Fruit fly (Drosophila melanogaster) whole organism, wandering third instar larva: ENCODE results near the gene Nrg.

ENCODE experiments used
- Abd-B ChIP-seq: fragments of >200 bp; optimal IDR thresholded peaks from 2 replicates; lab custom pipeline; 2017; ENCODE audit warnings: missing biosample characterization, missing genetic modification characterization
- CG32264 ChIP-seq: fragments of 200-800 bp; sonication (Bioruptor generic); optimal IDR thresholded peaks from 2 replicates; lab custom pipeline; 2016; ENCODE audit warnings: missing biosample characterization, missing genetic modification characterization
- CG9705 ChIP-seq: fragments of 200-800 bp; sonication (Bioruptor generic); optimal IDR thresholded peaks from 2 replicates; lab custom pipeline; 2018; ENCODE audit warnings: missing biosample characterization, mild to moderate bottlenecking, missing genetic modification characterization
- CrebA ChIP-seq: fragments of 200-800 bp; sonication (Bioruptor generic); optimal IDR thresholded peaks from 2 replicates; lab custom pipeline; 2016; ENCODE audit warnings: missing biosample characterization, mild to moderate bottlenecking, missing genetic modification characterization, borderline replicate concordance
- Dfd ChIP-seq: fragments of >200 bp; optimal IDR thresholded peaks from 2 replicates; lab custom pipeline; 2017; ENCODE audit warnings: missing biosample characterization, missing genetic modification characterization
- Dif ChIP-seq: fragments of 200-275, 200-300 bp; sonication (Bioruptor generic); optimal IDR thresholded peaks from 2 replicates; lab custom pipeline; 2018; ENCODE audit warnings: missing biosample characterization, missing genetic modification characterization; ENCODE audit not compliant: partially characterized antibody
- HLH106 ChIP-seq: fragments of 200-800 bp; optimal IDR thresholded peaks from 3 replicates; lab custom pipeline; 2019; ENCODE audit warnings: missing biosample characterization, mild to moderate bottlenecking, missing genetic modification characterization, moderate library complexity
- Hnf4 ChIP-seq: fragments of 200-800 bp; sonication (Bioruptor generic); optimal IDR thresholded peaks from 2 replicates; lab custom pipeline; 2016; ENCODE audit warnings: missing biosample characterization, mild to moderate bottlenecking, missing genetic modification characterization
- Hr78 ChIP-seq: fragments of >200 bp; optimal IDR thresholded peaks from 2 replicates; lab custom pipeline; 2017; ENCODE audit warnings: missing biosample characterization, missing genetic modification characterization
- Hr83 ChIP-seq: fragments of 200-300 bp; sonication (Bioruptor generic); optimal IDR thresholded peaks from 2 replicates; lab custom pipeline; 2016; ENCODE audit warnings: missing biosample characterization, mild to moderate bottlenecking, missing genetic modification characterization, moderate library complexity; ENCODE audit not compliant: poor library complexity, severe bottlenecking
- Mio ChIP-seq: sonication (Bioruptor generic); optimal IDR thresholded peaks from 2 replicates; lab custom pipeline; 2016; ENCODE audit warnings: missing biosample characterization, missing genetic modification characterization
- N ChIP-seq: fragments of >200 bp; optimal IDR thresholded peaks from 2 replicates; lab custom pipeline; 2018; ENCODE audit warnings: missing biosample characterization, missing external identifiers, missing genetic modification characterization
- OdsH ChIP-seq: fragments of 200-800 bp; sonication (Bioruptor generic); optimal IDR thresholded peaks from 2 replicates; lab custom pipeline; 2016; ENCODE audit warnings: missing biosample characterization, mild to moderate bottlenecking, missing genetic modification characterization
- Rel ChIP-seq, 2 experiments: fragments of 200-800 bp; sonication (Bioruptor generic) in 1 of 2; optimal IDR thresholded peaks; 2 replicates in 1 of 2; 3 replicates in 1 of 2; lab custom pipeline; 2016 to 2019; ENCODE audit warnings: mild to moderate bottlenecking in 2 of 2, missing biosample characterization in 2 of 2, missing genetic modification characterization in 2 of 2, moderate library complexity in 1 of 2
- Sp1 ChIP-seq: fragments of 200-800 bp; sonication (Bioruptor generic); optimal IDR thresholded peaks from 3 replicates; lab custom pipeline; 2019; ENCODE audit warnings: missing biosample characterization, mild to moderate bottlenecking, missing genetic modification characterization, moderate library complexity
- Vsx2 ChIP-seq: fragments of 200-300, 225-300 bp; sonication (Bioruptor generic); optimal IDR thresholded peaks from 2 replicates; lab custom pipeline; 2018; ENCODE audit warnings: missing biosample characterization, missing genetic modification characterization; ENCODE audit not compliant: partially characterized antibody
- br ChIP-seq: fragments of 200-800 bp; sonication (Bioruptor generic); optimal IDR thresholded peaks from 2 replicates; lab custom pipeline; 2016; ENCODE audit warnings: missing biosample characterization, missing genetic modification characterization
- brk ChIP-seq: fragments of 200-800 bp; sonication (Bioruptor generic); optimal IDR thresholded peaks from 2 replicates; lab custom pipeline; 2016; ENCODE audit warnings: missing biosample characterization, mild to moderate bottlenecking, missing genetic modification characterization
- dl ChIP-seq, 2 experiments: fragments of 175-275, 200-275 bp in 1 of 2; fragments of 200-275 bp in 1 of 2; sonication (Bioruptor generic); optimal IDR thresholded peaks; lab custom pipeline; 2018; ENCODE audit warnings: mild to moderate bottlenecking in 2 of 2, missing biosample characterization in 2 of 2, missing genetic modification characterization in 2 of 2, moderate library complexity in 2 of 2; ENCODE audit not compliant: partially characterized antibody in 2 of 2, insufficient read depth in 1 of 2
- dmrt93B ChIP-seq: fragments of 200-800 bp; sonication (Bioruptor generic); optimal IDR thresholded peaks from 2 replicates; lab custom pipeline; 2018; ENCODE audit warnings: missing biosample characterization, mild to moderate bottlenecking, missing genetic modification characterization
- dsf ChIP-seq: sonication (Bioruptor generic); optimal IDR thresholded peaks from 2 replicates; lab custom pipeline; 2016; ENCODE audit warnings: missing biosample characterization, missing genetic modification characterization, borderline replicate concordance
- ey ChIP-seq: fragments of 200-800 bp; sonication (Bioruptor generic); optimal IDR thresholded peaks from 2 replicates; lab custom pipeline; 2016; ENCODE audit warnings: missing biosample characterization, missing genetic modification characterization
- foxo ChIP-seq, 2 experiments: fragments of 200-800 bp; sonication (Bioruptor generic); optimal IDR thresholded peaks; 2 replicates in 1 of 2; 3 replicates in 1 of 2; lab custom pipeline; 2016 to 2017; ENCODE audit warnings: missing biosample characterization in 2 of 2, missing genetic modification characterization in 2 of 2
- fru ChIP-seq: fragments of 200-800 bp; sonication (Bioruptor generic); optimal IDR thresholded peaks from 3 replicates; lab custom pipeline; 2016; ENCODE audit warnings: missing biosample characterization, mild to moderate bottlenecking, missing genetic modification characterization
- h ChIP-seq: fragments of 200-800 bp; sonication (Bioruptor generic); optimal IDR thresholded peaks from 3 replicates; lab custom pipeline; 2016; ENCODE audit warnings: missing biosample characterization, mild to moderate bottlenecking, missing genetic modification characterization
- pan ChIP-seq: fragments of >200 bp; optimal IDR thresholded peaks from 2 replicates; lab custom pipeline; 2017
- rgr ChIP-seq: fragments of 200-800 bp; sonication (Bioruptor generic); optimal IDR thresholded peaks from 3 replicates; lab custom pipeline; 2016; ENCODE audit warnings: missing biosample characterization, mild to moderate bottlenecking, missing genetic modification characterization
- sage ChIP-seq: fragments of 200-800 bp; sonication (Bioruptor generic); optimal IDR thresholded peaks from 2 replicates; lab custom pipeline; 2016; ENCODE audit warnings: missing biosample characterization, mild to moderate bottlenecking, missing genetic modification characterization
- sv ChIP-seq: fragments of 200-800 bp; sonication (Bioruptor generic); optimal IDR thresholded peaks from 3 replicates; lab custom pipeline; 2016; ENCODE audit warnings: missing biosample characterization, missing genetic modification characterization
- usp ChIP-seq: fragments of >200 bp; optimal IDR thresholded peaks from 2 replicates; lab custom pipeline; 2017; ENCODE audit warnings: missing biosample characterization, missing genetic modification characterization
- woc ChIP-seq: sonication (Bioruptor generic); optimal IDR thresholded peaks from 2 replicates; lab custom pipeline; 2016; ENCODE audit warnings: missing biosample characterization, mild to moderate bottlenecking, missing genetic modification characterization

Nrg gene

dm6 chrX:8489048-8489447 lies 28.1 kb upstream of the Nrg start, which contains the start of gene CG33181:
TSS of gene CG33181 (plus strand) at chrX:8489348.
- no peak for TF ChIP-seq pan (lab: Kevin White, UChicago)
- no peak for TF ChIP-seq br (GFP tag; lab: Kevin White, UChicago)
- no peak for TF ChIP-seq Hr78
- no peak for TF ChIP-seq OdsH
- no peak for TF ChIP-seq sv (GFP tag; lab: Kevin White, UChicago)
- TF ChIP-seq Abd-B (GFP tag; lab: Kevin White, UChicago): no peak
- no peak for TF ChIP-seq N (GFP tag; lab: Kevin White, UChicago)
- TF ChIP-seq brk (GFP tag; lab: Kevin White, UChicago): no peak
- TF ChIP-seq CrebA (GFP tag; lab: Kevin White, UChicago): no peak

dm6 chrX:8489485-8489970 lies 27.6 kb upstream of the Nrg start, which contains the start of gene otu:
TSS of gene otu (minus strand) at chrX:8489535.
- TF ChIP-seq CG9705 (no peak), sv (GFP tag; lab: Kevin White, UChicago) (no peak), Vsx2 (no peak), dmrt93B (GFP tag; lab: Kevin White, UChicago) (no peak), fru (GFP tag; lab: Kevin White, UChicago) (no peak), br (GFP tag; lab: Kevin White, UChicago) (no peak), Rel (GFP tag; optimal IDR thresholded peaks at IDR 0.05; lab: Kevin White, UChicago) (no peak), Rel (tag; optimal IDR thresholded peaks at IDR 0.05; lab: Kevin White, UChicago) (no peak), rgr (GFP tag; lab: Kevin White, UChicago) (no peak), Hr78 (no peak), dsf (GFP tag; lab: Kevin White, UChicago) (no peak), HLH106 (no peak), CG32264 (GFP tag; lab: Kevin White, UChicago) (no peak), h (GFP tag; lab: Kevin White, UChicago) (no peak), Dif (GFP tag; lab: Kevin White, UChicago) (no peak), usp (GFP tag; lab: Kevin White, UChicago) (no peak)
- TF ChIP-seq, all 38 proteins: peak for 0

dm6 chrX:8490291-8490975 lies 26.7 kb upstream of the Nrg start:
- no peak for TF ChIP-seq fru (GFP tag; lab: Kevin White, UChicago)
- TF ChIP-seq Mio: no peak
- TF ChIP-seq Hnf4 (GFP tag; lab: Kevin White, UChicago): no peak
- no peak for TF ChIP-seq Vsx2
- no peak for TF ChIP-seq pan (lab: Kevin White, UChicago)
- TF ChIP-seq Rel (GFP tag; optimal IDR thresholded peaks at IDR 0.05; lab: Kevin White, UChicago): no peak
- no peak for TF ChIP-seq Rel (tag; optimal IDR thresholded peaks at IDR 0.05; lab: Kevin White, UChicago)
- TF ChIP-seq Hr83: no peak
- no peak for TF ChIP-seq sage (GFP tag; lab: Kevin White, UChicago)
- no peak for TF ChIP-seq dl (GFP tag; optimal IDR thresholded peaks at IDR 0.05; lab: Kevin White, UChicago; ENCODE audit: insufficient read depth in 1 of 2, partially characterized antibody in 2 of 2)
- no peak for TF ChIP-seq Abd-B (GFP tag; lab: Kevin White, UChicago)
- no peak for TF ChIP-seq Dfd
- TF ChIP-seq usp (GFP tag; lab: Kevin White, UChicago): no peak
- TF ChIP-seq br (GFP tag; lab: Kevin White, UChicago): no peak
- TF ChIP-seq ey (GFP tag; lab: Kevin White, UChicago): no peak
- TF ChIP-seq Sp1 (GFP tag; lab: Kevin White, UChicago): no peak
- TF ChIP-seq dsf (GFP tag; lab: Kevin White, UChicago): no peak
- TF ChIP-seq woc (GFP tag; lab: Kevin White, UChicago): no peak
- TF ChIP-seq Dif (GFP tag; lab: Kevin White, UChicago): no peak

dm6 chrX:8490976-8491345 lies 26.2 kb upstream of the Nrg start:
- TF ChIP-seq rgr (GFP tag; lab: Kevin White, UChicago) (peak; percentile 16), Sp1 (GFP tag; lab: Kevin White, UChicago) (peak; percentile 39), h (GFP tag; lab: Kevin White, UChicago) (peak; percentile 17), ey (GFP tag; lab: Kevin White, UChicago) (peak; percentile 25), foxo (GFP tag; optimal IDR thresholded peaks at IDR 0.05; lab: Kevin White, UChicago) (peak in 1 of 2 experiments; percentile 16), HLH106 (peak; percentile 65), fru (GFP tag; lab: Kevin White, UChicago) (peak; percentile 39), woc (GFP tag; lab: Kevin White, UChicago) (peak; percentile 40), brk (GFP tag; lab: Kevin White, UChicago) (no peak), sv (GFP tag; lab: Kevin White, UChicago) (no peak), dmrt93B (GFP tag; lab: Kevin White, UChicago) (peak; percentile 29), CrebA (GFP tag; lab: Kevin White, UChicago) (no peak)
